Worm (Caenorhabditis elegans) whole organism, late embryonic: ENCODE results near the gene C49F5.7.

Source experiments
- C08G9.2 ChIP-seq: sonication (generic microtip); optimal IDR thresholded peaks from 2 replicates; lab custom pipeline; 2016; ENCODE audit warnings: mild to moderate bottlenecking, missing genetic modification characterization, moderate library complexity, missing compliant biosample characterization
- C38D4.7 ChIP-seq: fragments of 200-800 bp; sonication (Bioruptor generic); optimal IDR thresholded peaks from 2 replicates; lab custom pipeline; 2018; ENCODE audit warnings: mild to moderate bottlenecking, missing genetic modification characterization, moderate library complexity, missing compliant biosample characterization
- F13H6.1 ChIP-seq: sonication (generic microtip); optimal IDR thresholded peaks from 2 replicates; lab custom pipeline; 2016; ENCODE audit warnings: missing genetic modification characterization, missing compliant biosample characterization
- ahr-1 ChIP-seq: sonication (generic microtip); optimal IDR thresholded peaks from 2 replicates; lab custom pipeline; 2016; ENCODE audit warnings: missing genetic modification characterization, missing compliant biosample characterization
- ceh-14 ChIP-seq: sonication (generic microtip); optimal IDR thresholded peaks from 2 replicates; lab custom pipeline; 2016; ENCODE audit warnings: missing genotype, missing genetic modification characterization, missing compliant biosample characterization
- ceh-19 ChIP-seq: fragments of 200-800 bp; sonication (Bioruptor generic); optimal IDR thresholded peaks from 2 replicates; lab custom pipeline; 2018; ENCODE audit warnings: mild to moderate bottlenecking, missing genetic modification characterization, missing compliant biosample characterization
- ceh-31 ChIP-seq: sonication (generic microtip); optimal IDR thresholded peaks from 2 replicates; lab custom pipeline; 2016; ENCODE audit warnings: missing genetic modification characterization, missing compliant biosample characterization
- ceh-34 ChIP-seq: sonication (generic microtip); optimal IDR thresholded peaks from 2 replicates; lab custom pipeline; 2016; ENCODE audit warnings: mild to moderate bottlenecking, missing genetic modification characterization, missing compliant biosample characterization
- ceh-45 ChIP-seq: fragments of 200-800 bp; sonication (Bioruptor generic); IDR thresholded peaks from 2 replicates; pipeline ENCODE4 v1.3.6; 2022; ENCODE audit warnings: missing genetic modification reagents, missing genetic modification characterization, missing compliant biosample characterization
- ceh-48 ChIP-seq: sonication (generic microtip); optimal IDR thresholded peaks from 2 replicates; lab custom pipeline; 2016; ENCODE audit warnings: missing genetic modification characterization, inconsistent platforms, missing compliant biosample characterization
- ceh-9 ChIP-seq: sonication (generic microtip); optimal IDR thresholded peaks from 2 replicates; lab custom pipeline; 2016; ENCODE audit warnings: mild to moderate bottlenecking, missing genetic modification characterization, inconsistent platforms, missing compliant biosample characterization
- dve-1 ChIP-seq: sonication (generic microtip); optimal IDR thresholded peaks from 2 replicates; lab custom pipeline; 2017; ENCODE audit warnings: antibody characterized with exemption, mild to moderate bottlenecking, missing genetic modification characterization, missing compliant biosample characterization
- elt-2 ChIP-seq: sonication (generic microtip); optimal IDR thresholded peaks from 2 replicates; lab custom pipeline; 2016; ENCODE audit warnings: missing genetic modification reagents, missing genetic modification characterization, missing compliant biosample characterization
- elt-4 ChIP-seq: sonication (generic microtip); optimal IDR thresholded peaks from 2 replicates; lab custom pipeline; 2016; ENCODE audit warnings: missing genetic modification characterization, missing compliant biosample characterization
- fkh-10 ChIP-seq: fragments of 150-350 bp; optimal IDR thresholded peaks from 2 replicates; lab custom pipeline; 2014; ENCODE audit warnings: missing biosample characterization, missing genetic modification reagents, missing genetic modification characterization
- hlh-30 ChIP-seq: sonication (generic microtip); optimal IDR thresholded peaks from 2 replicates; lab custom pipeline; 2017; ENCODE audit warnings: antibody characterized with exemption, missing genetic modification characterization, missing compliant biosample characterization; ENCODE audit not compliant: insufficient read depth
- lim-6 ChIP-seq: sonication (generic microtip); optimal IDR thresholded peaks from 2 replicates; lab custom pipeline; 2016; ENCODE audit warnings: missing genetic modification characterization, missing compliant biosample characterization
- lin-11 ChIP-seq: fragments of 200-800 bp; sonication (Bioruptor generic); optimal IDR thresholded peaks from 2 replicates; lab custom pipeline; 2018; ENCODE audit warnings: mild to moderate bottlenecking, missing genetic modification characterization, missing compliant biosample characterization
- madf-2 ChIP-seq: sonication (generic microtip); optimal IDR thresholded peaks from 2 replicates; lab custom pipeline; 2017; ENCODE audit warnings: missing genetic modification characterization, missing compliant biosample characterization
- nfya-1 ChIP-seq: sonication (generic microtip); optimal IDR thresholded peaks from 2 replicates; lab custom pipeline; 2017; ENCODE audit warnings: missing genetic modification characterization, mild to moderate bottlenecking, missing compliant biosample characterization, antibody characterized with exemption, moderate library complexity
- nhr-11 ChIP-seq: fragments of 150-350 bp; optimal IDR thresholded peaks from 2 replicates; lab custom pipeline; 2014; ENCODE audit warnings: missing biosample characterization, missing genetic modification characterization
- nhr-232 ChIP-seq: sonication (generic microtip); optimal IDR thresholded peaks from 2 replicates; lab custom pipeline; 2016; ENCODE audit warnings: missing genetic modification characterization, missing compliant biosample characterization
- odd-2 ChIP-seq: sonication (generic microtip); optimal IDR thresholded peaks from 2 replicates; lab custom pipeline; 2017; ENCODE audit warnings: antibody characterized with exemption, mild to moderate bottlenecking, missing genetic modification characterization, missing compliant biosample characterization
- pha-4 ChIP-seq: fragments of 150-350 bp; optimal IDR thresholded peaks from 2 replicates; lab custom pipeline; 2018; ENCODE audit warnings: missing biosample characterization, missing genetic modification reagents, missing genetic modification characterization
- ref-2 ChIP-seq: sonication (generic microtip); optimal IDR thresholded peaks from 2 replicates; lab custom pipeline; 2016; ENCODE audit warnings: missing genetic modification characterization, missing compliant biosample characterization
- rnt-1 ChIP-seq: sonication (generic microtip); optimal IDR thresholded peaks from 2 replicates; lab custom pipeline; 2016; ENCODE audit warnings: missing genetic modification characterization, missing compliant biosample characterization
- sox-2 ChIP-seq: fragments of 200-800 bp; sonication (Bioruptor generic); IDR thresholded peaks from 2 replicates; pipeline ENCODE4 v1.3.6; 2022; ENCODE audit warnings: missing genetic modification reagents, missing genetic modification characterization, missing compliant biosample characterization
- sox-4 ChIP-seq: sonication (generic microtip); optimal IDR thresholded peaks from 2 replicates; lab custom pipeline; 2017; ENCODE audit warnings: mild to moderate bottlenecking, missing genetic modification characterization, inconsistent platforms, missing compliant biosample characterization
- tbx-7 ChIP-seq: sonication (generic microtip); optimal IDR thresholded peaks from 2 replicates; lab custom pipeline; 2016; ENCODE audit warnings: missing genotype, missing genetic modification characterization, missing compliant biosample characterization
- ttx-3 ChIP-seq: sonication (generic microtip); optimal IDR thresholded peaks from 2 replicates; lab custom pipeline; 2016; ENCODE audit warnings: missing genetic modification reagents, missing genetic modification characterization, missing compliant biosample characterization
- unc-42 ChIP-seq: sonication (generic microtip); optimal IDR thresholded peaks from 2 replicates; lab custom pipeline; 2016; ENCODE audit warnings: missing genotype, missing genetic modification characterization, missing compliant biosample characterization
- zip-5 ChIP-seq: sonication (generic microtip); optimal IDR thresholded peaks from 2 replicates; lab custom pipeline; 2016; ENCODE audit warnings: missing genetic modification characterization, missing compliant biosample characterization
- ztf-16 ChIP-seq: sonication (generic microtip); optimal IDR thresholded peaks from 2 replicates; lab custom pipeline; 2017; ENCODE audit warnings: missing genetic modification characterization, missing compliant biosample characterization

Gene C49F5.7

DNA sequence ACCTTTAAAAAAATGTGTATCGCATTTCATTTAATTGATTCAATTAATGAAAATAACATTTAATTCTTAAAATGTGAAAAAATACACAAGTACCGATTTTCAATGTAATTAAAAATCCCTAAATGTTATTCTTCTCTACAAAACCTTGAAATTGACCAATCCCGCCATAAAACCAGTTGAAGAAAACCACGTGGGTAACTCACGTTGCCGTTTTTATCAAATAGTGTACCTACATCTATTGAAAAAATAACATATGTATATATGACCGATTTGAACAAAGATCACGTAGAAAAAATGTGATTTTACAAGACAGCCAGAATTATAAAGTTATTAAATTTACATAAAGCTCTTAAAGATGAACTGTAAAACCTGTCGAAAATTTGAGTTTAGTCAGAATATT, 29.4 kb upstream of the C49F5.7 start:
- TF ChIP-seq rnt-1 (tag; lab: Kevin White, UChicago) = no peak
- no peak for TF ChIP-seq nhr-11 (tag; lab: Kevin White, UChicago)
- no peak for TF ChIP-seq zip-5 (tag; lab: Kevin White, UChicago)
- TF ChIP-seq nhr-232 = no peak
- TF ChIP-seq C08G9.2 (tag; lab: Kevin White, UChicago) = no peak
- TF ChIP-seq ztf-16 (tag; lab: Kevin White, UChicago) = no peak
- no peak for TF ChIP-seq ceh-45
- TF ChIP-seq nfya-1 (tag; lab: Kevin White, UChicago) = no peak
- TF ChIP-seq ceh-34 (tag; lab: Kevin White, UChicago) = no peak

DNA sequence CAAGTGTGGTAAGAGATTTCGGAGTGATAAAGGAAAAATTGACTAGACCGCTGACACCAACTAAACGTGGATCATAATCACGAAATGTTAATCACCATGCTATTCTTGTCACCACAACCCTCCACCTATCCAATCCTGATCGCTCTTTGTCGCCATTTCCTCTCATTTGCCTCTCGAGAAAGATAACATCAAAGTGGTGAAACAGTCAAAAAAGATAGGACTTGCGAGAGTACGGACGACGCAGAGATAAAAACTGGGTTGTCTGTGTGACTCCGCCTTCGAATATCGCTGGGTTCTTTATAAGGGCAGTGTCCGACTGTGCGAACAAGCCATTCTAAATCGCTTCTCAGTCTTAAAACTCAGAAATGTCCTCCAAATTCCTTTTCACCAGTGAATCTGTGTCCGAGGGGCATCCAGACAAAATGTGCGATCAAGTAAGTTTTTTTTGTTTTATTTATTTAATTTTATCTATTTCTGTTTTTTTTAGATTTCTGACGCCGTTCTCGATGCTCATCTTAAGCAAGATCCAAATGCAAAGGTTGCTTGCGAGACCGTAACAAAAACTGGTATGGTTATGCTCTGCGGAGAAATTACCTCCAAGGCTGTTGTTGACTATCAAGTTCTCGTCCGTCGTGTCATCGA, 28.8 kb upstream of the C49F5.7 start, which contains the start of gene sams-1:
TSS of gene sams-1 (plus strand) at position 300 of the 642 bp plus-strand sequence.
- no peak for TF ChIP-seq elt-2
- TF ChIP-seq nfya-1 (tag; lab: Kevin White, UChicago) = peak; percentile 46
- no peak for TF ChIP-seq nhr-232
- no peak for TF ChIP-seq unc-42 (tag; lab: Kevin White, UChicago)
- peak; percentile 4 for TF ChIP-seq rnt-1 (tag; lab: Kevin White, UChicago)
- no peak for TF ChIP-seq lim-6 (tag; lab: Kevin White, UChicago)
- TF ChIP-seq C38D4.7 (GFP tag; lab: Kevin White, UChicago) = no peak
- TF ChIP-seq dve-1 (tag; lab: Kevin White, UChicago) = no peak

DNA sequence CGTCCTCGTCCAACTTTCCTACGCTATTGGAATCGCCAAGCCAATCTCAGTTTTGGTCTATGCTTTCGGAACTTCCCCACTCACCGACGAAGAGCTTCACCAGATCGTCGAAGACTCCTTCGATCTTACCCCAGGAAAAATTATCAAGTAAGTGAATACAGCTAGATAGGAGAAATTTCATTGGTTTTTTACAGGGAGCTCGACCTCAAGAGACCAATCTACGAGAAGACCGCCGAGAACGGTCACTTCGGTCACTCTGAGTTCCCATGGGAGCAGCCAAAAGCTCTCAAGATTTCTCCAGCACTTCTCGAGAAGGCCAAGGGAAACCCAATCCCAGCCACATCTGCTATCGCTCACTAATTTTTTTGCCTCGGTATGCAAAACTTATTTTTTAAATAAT, 27.6 kb upstream of the C49F5.7 start:
- TF ChIP-seq elt-2 (no peak), ceh-19 (GFP tag; lab: Kevin White, UChicago) (no peak)

DNA sequence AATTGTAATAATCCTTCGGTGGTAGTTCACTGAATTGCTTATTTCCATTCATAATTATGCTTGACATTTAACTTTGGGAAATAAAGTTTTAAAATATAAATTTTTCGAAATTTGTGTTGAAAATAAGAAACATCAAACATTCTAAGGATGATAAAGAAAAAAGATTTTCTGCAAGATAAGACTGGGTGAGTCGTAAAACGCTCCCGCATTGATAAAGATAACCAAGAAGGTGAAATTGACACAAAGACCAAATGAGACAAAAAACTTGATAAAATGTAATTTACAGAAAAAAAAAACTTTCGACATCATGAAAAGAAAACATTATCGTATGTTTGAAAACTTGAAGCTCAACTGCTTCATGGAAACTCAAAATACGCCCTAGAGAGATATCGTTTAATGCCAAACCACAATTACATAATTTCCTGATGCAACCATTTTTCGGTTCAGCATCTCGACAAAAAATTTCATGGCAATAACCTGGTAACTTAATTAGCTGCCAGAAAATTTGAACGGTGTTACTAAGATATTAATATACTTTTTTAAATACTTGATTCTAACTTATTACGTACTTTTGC, 26.5 kb upstream of the C49F5.7 start:
- TF ChIP-seq lin-11 (tag; lab: Kevin White, UChicago) (no peak), elt-2 (peak; percentile 84), zip-5 (tag; lab: Kevin White, UChicago) (no peak), ceh-19 (GFP tag; lab: Kevin White, UChicago) (no peak), C38D4.7 (GFP tag; lab: Kevin White, UChicago) (no peak), elt-4 (tag; lab: Kevin White, UChicago) (no peak), ceh-48 (tag; lab: Kevin White, UChicago) (no peak), ceh-14 (tag; lab: Kevin White, UChicago) (no peak), sox-2 (GFP tag; lab: Robert Waterston, UW) (no peak)
- TF ChIP-seq, all 69 proteins: peak for 1

DNA sequence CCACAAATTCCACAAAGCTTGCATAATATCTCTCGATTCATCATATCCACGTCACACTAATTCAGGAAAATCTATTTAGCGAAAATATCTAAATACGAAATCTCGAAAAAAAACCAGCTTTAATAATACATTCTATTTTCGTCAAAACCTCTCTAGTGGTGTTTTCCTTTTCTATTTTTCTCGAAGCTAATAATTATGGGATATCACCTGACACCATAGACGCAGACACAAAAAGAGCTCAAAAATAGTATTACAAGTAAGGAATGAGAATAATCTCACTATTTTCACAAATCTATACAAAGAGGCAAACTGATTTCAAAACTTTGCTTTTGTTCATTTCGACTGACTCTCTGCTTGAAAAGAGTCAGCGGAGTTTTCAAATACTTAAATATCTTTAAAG, 25.5 kb upstream of the C49F5.7 start:
- TF ChIP-seq ref-2 (tag; lab: Kevin White, UChicago) (no peak), C08G9.2 (tag; lab: Kevin White, UChicago) (no peak), fkh-10 (GFP tag; lab: Kevin White, UChicago) (no peak), tbx-7 (tag; lab: Kevin White, UChicago) (no peak), ahr-1 (tag; lab: Kevin White, UChicago) (no peak), pha-4 (tag; lab: Kevin White, UChicago) (no peak), odd-2 (tag; lab: Kevin White, UChicago) (no peak)

DNA sequence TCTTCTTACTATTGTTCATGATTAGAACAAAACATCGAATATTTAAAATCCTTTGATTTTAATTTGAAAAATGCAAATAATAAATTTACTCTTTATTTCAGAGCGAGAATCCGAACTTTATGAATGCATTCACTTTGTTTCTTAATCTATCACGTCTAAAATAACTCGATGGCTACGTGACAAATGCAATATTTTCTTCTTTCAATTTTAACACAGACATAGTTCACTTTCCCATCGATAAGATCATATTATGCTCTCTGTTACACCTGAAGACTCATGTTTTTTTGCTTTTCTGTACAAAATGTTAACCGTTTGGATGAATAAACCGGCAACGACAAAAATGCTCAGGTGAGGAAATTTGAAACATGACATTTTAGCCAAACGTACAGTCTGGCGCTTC, 25.0 kb upstream of the C49F5.7 start:
- TF ChIP-seq ceh-9 (tag; lab: Kevin White, UChicago) (no peak), ref-2 (tag; lab: Kevin White, UChicago) (no peak), sox-4 (tag; lab: Kevin White, UChicago) (no peak), ceh-31 (tag; lab: Kevin White, UChicago) (no peak), ceh-14 (tag; lab: Kevin White, UChicago) (no peak), C08G9.2 (tag; lab: Kevin White, UChicago) (no peak), madf-2 (tag; lab: Kevin White, UChicago) (no peak), ttx-3 (tag; lab: Kevin White, UChicago) (no peak), ceh-34 (tag; lab: Kevin White, UChicago) (no peak), hlh-30 (tag; lab: Kevin White, UChicago) (no peak), F13H6.1 (tag; lab: Kevin White, UChicago) (no peak)
